Fruit fly (Drosophila melanogaster) whole organism, prepupa: Measurements from ENCODE around the gene Max.

ENCODE experiments used
- CG10631 ChIP-seq: fragments of 200-800 bp; sonication (Bioruptor generic); optimal IDR thresholded peaks from 2 replicates; lab custom pipeline; 2016; ENCODE audit warnings: missing biosample characterization, missing genetic modification characterization
- CG10669 ChIP-seq: fragments of 200-800 bp; sonication (Bioruptor generic); optimal IDR thresholded peaks from 3 replicates; lab custom pipeline; 2018; ENCODE audit warnings: missing biosample characterization, mild to moderate bottlenecking, missing genetic modification characterization, moderate library complexity
- CG11294 ChIP-seq: fragments of 200-800 bp; sonication (Bioruptor generic); IDR thresholded peaks from 2 replicates; pipeline ENCODE4 v1.3.6; 2022; ENCODE audit warnings: missing biosample characterization, missing genetic modification characterization
- CG11762 ChIP-seq: fragments of 200-800 bp; sonication (Bioruptor generic); optimal IDR thresholded peaks from 3 replicates; lab custom pipeline; 2016; ENCODE audit warnings: missing biosample characterization, missing genetic modification characterization; ENCODE audit not compliant: insufficient read depth
- CG15336 ChIP-seq: fragments of 200-800 bp; sonication (Bioruptor generic); IDR thresholded peaks from 2 replicates; pipeline ENCODE4 v1.3.6; 2022; ENCODE audit warnings: missing biosample characterization, missing genetic modification characterization
- CG1621 ChIP-seq: fragments of 200-800 bp; sonication (Bioruptor generic); optimal IDR thresholded peaks from 3 replicates; lab custom pipeline; 2018; ENCODE audit warnings: missing biosample characterization, mild to moderate bottlenecking, missing genetic modification characterization
- CG16779 ChIP-seq: fragments of 200-800 bp; sonication (Bioruptor generic); optimal IDR thresholded peaks from 3 replicates; lab custom pipeline; 2017; ENCODE audit warnings: missing biosample characterization, mild to moderate bottlenecking, missing genetic modification characterization
- CG31627 ChIP-seq: fragments of 200-800 bp; sonication (Bioruptor generic); optimal IDR thresholded peaks from 3 replicates; lab custom pipeline; 2016; ENCODE audit warnings: missing biosample characterization, missing genetic modification characterization
- CG32006 ChIP-seq: fragments of 200-800 bp; sonication (Bioruptor generic); optimal IDR thresholded peaks from 3 replicates; lab custom pipeline; 2017; ENCODE audit warnings: missing biosample characterization, mild to moderate bottlenecking, missing genetic modification characterization
- CG34406 ChIP-seq: fragments of 200-800 bp; sonication (Bioruptor generic); optimal IDR thresholded peaks from 3 replicates; lab custom pipeline; 2016; ENCODE audit warnings: missing biosample characterization, missing genetic modification characterization
- CG3919 ChIP-seq: fragments of 200-800 bp; sonication (Bioruptor generic); optimal IDR thresholded peaks from 3 replicates; lab custom pipeline; 2016; ENCODE audit warnings: missing biosample characterization, missing genetic modification characterization
- CG4318 ChIP-seq: fragments of 200-800 bp; sonication (Bioruptor generic); optimal IDR thresholded peaks from 3 replicates; lab custom pipeline; 2017; ENCODE audit warnings: missing biosample characterization, mild to moderate bottlenecking, missing genetic modification characterization
- CG6163 ChIP-seq: fragments of 200-800 bp; sonication (Bioruptor generic); IDR thresholded peaks from 3 replicates; pipeline ENCODE4 v1.3.6; 2022; ENCODE audit warnings: missing biosample characterization, missing genetic modification characterization
- CG6276 ChIP-seq: fragments of 200-800 bp; sonication (Bioruptor generic); optimal IDR thresholded peaks from 2 replicates; lab custom pipeline; 2017; ENCODE audit warnings: missing biosample characterization, mild to moderate bottlenecking, missing genetic modification characterization
- CG6792 ChIP-seq: fragments of 200-800 bp; sonication (Bioruptor generic); optimal IDR thresholded peaks from 3 replicates; lab custom pipeline; 2016; ENCODE audit warnings: missing biosample characterization, missing genetic modification characterization
- CG6808 ChIP-seq: fragments of 200-800 bp; sonication (Bioruptor generic); optimal IDR thresholded peaks from 3 replicates; lab custom pipeline; 2017; ENCODE audit warnings: missing biosample characterization, missing genetic modification characterization, mild to moderate bottlenecking, moderate library complexity, missing genetic modification reagents
- CG7368 ChIP-seq: fragments of 200-800 bp; sonication (Bioruptor generic); optimal IDR thresholded peaks from 3 replicates; lab custom pipeline; 2016; ENCODE audit warnings: missing biosample characterization, missing genetic modification characterization
- CG8119 ChIP-seq: fragments of 200-800 bp; sonication (Bioruptor generic); IDR thresholded peaks from 3 replicates; pipeline ENCODE4 v1.3.6; 2022; ENCODE audit warnings: missing biosample characterization, missing genetic modification characterization
- CG8632 ChIP-seq: fragments of 200-800 bp; sonication (Bioruptor generic); optimal IDR thresholded peaks from 3 replicates; lab custom pipeline; 2016; ENCODE audit warnings: missing biosample characterization, missing genetic modification characterization
- Eip75B ChIP-seq: fragments of 200-800 bp; sonication (Bioruptor generic); optimal IDR thresholded peaks from 3 replicates; lab custom pipeline; 2016; ENCODE audit warnings: missing biosample characterization, missing genetic modification characterization
- Eip78C ChIP-seq: fragments of 200-800 bp; sonication (Bioruptor generic); peaks from one replicate; lab custom pipeline; 2016; ENCODE audit warnings: missing biosample characterization, missing genetic modification characterization
- Eip93F ChIP-seq: fragments of 200-800 bp; sonication (Bioruptor generic); optimal IDR thresholded peaks from 2 replicates; lab custom pipeline; 2016; ENCODE audit warnings: missing biosample characterization, mild to moderate bottlenecking, missing genetic modification characterization
- Ets96B ChIP-seq: fragments of 200-800 bp; optimal IDR thresholded peaks from 2 replicates; lab custom pipeline; 2019; ENCODE audit warnings: missing biosample characterization, mild to moderate bottlenecking, missing genetic modification characterization, moderate library complexity
- Gug ChIP-seq: fragments of 200-800 bp; sonication (Bioruptor generic); IDR thresholded peaks from 2 replicates; pipeline ENCODE4 v1.3.6; 2022; ENCODE audit warnings: missing biosample characterization, missing genetic modification characterization
- Hr4 ChIP-seq: fragments of 200-800 bp; sonication (Bioruptor generic); optimal IDR thresholded peaks from 3 replicates; lab custom pipeline; 2016; ENCODE audit warnings: missing biosample characterization, missing genetic modification characterization
- Lpt ChIP-seq: fragments of 200-800 bp; sonication (Bioruptor generic); optimal IDR thresholded peaks from 3 replicates; lab custom pipeline; 2016; ENCODE audit warnings: missing biosample characterization, missing genetic modification characterization
- Met ChIP-seq: fragments of 200-800 bp; sonication (Bioruptor generic); optimal IDR thresholded peaks from 3 replicates; lab custom pipeline; 2016; ENCODE audit warnings: missing biosample characterization, missing genetic modification characterization
- OdsH ChIP-seq: fragments of 200-800 bp; sonication (Bioruptor generic); optimal IDR thresholded peaks from 3 replicates; lab custom pipeline; 2016; ENCODE audit warnings: missing biosample characterization, missing genetic modification characterization
- Smox ChIP-seq: fragments of 200-800 bp; sonication (Bioruptor generic); optimal IDR thresholded peaks from 3 replicates; lab custom pipeline; 2016; ENCODE audit warnings: missing biosample characterization, missing genetic modification characterization
- Sox102F ChIP-seq: fragments of 200-800 bp; sonication (Bioruptor generic); optimal IDR thresholded peaks from 2 replicates; lab custom pipeline; 2016; ENCODE audit warnings: missing biosample characterization, mild to moderate bottlenecking, missing genetic modification characterization
- achi ChIP-seq: fragments of 200-800 bp; sonication (Bioruptor generic); optimal IDR thresholded peaks from 3 replicates; lab custom pipeline; 2016; ENCODE audit warnings: missing biosample characterization, missing genetic modification characterization
- acj6 ChIP-seq: fragments of 200-800 bp; sonication (Bioruptor generic); optimal IDR thresholded peaks from 3 replicates; lab custom pipeline; 2016; ENCODE audit warnings: missing biosample characterization, missing genetic modification characterization
- cyc ChIP-seq: fragments of 200-800 bp; sonication (Bioruptor generic); optimal IDR thresholded peaks from 3 replicates; lab custom pipeline; 2016; ENCODE audit warnings: missing biosample characterization, missing genetic modification characterization
- dac ChIP-seq: fragments of 200-800 bp; sonication (Bioruptor generic); optimal IDR thresholded peaks from 2 replicates; lab custom pipeline; 2017; ENCODE audit warnings: missing biosample characterization, mild to moderate bottlenecking, missing genetic modification characterization
- eg ChIP-seq: fragments of 200-800 bp; sonication (Bioruptor generic); IDR thresholded peaks from 3 replicates; pipeline ENCODE4 v1.3.6; 2022; ENCODE audit warnings: missing biosample characterization, missing genetic modification characterization
- esn ChIP-seq: fragments of 200-800 bp; sonication (Bioruptor generic); optimal IDR thresholded peaks from 2 replicates; lab custom pipeline; 2016; ENCODE audit warnings: missing biosample characterization, mild to moderate bottlenecking, missing genetic modification characterization, moderate library complexity
- fd59A ChIP-seq: fragments of 200-800 bp; sonication (Bioruptor generic); optimal IDR thresholded peaks from 2 replicates; lab custom pipeline; 2017; ENCODE audit warnings: missing biosample characterization, mild to moderate bottlenecking, missing genetic modification characterization, missing genetic modification reagents
- fd85E ChIP-seq: fragments of 200-800 bp; sonication (Bioruptor generic); optimal IDR thresholded peaks from 3 replicates; lab custom pipeline; 2016; ENCODE audit warnings: missing biosample characterization, missing genetic modification characterization
- lz ChIP-seq: fragments of 200-800 bp; sonication (Bioruptor generic); optimal IDR thresholded peaks from 3 replicates; lab custom pipeline; 2016; ENCODE audit warnings: missing biosample characterization, missing genetic modification characterization
- net ChIP-seq: fragments of 200-800 bp; sonication (Bioruptor generic); optimal IDR thresholded peaks from 3 replicates; lab custom pipeline; 2016; ENCODE audit warnings: missing biosample characterization, missing genetic modification characterization
- pdm3 ChIP-seq: fragments of 200-800 bp; sonication (Bioruptor generic); optimal IDR thresholded peaks from 3 replicates; lab custom pipeline; 2016; ENCODE audit warnings: missing biosample characterization, missing genetic modification characterization
- salr ChIP-seq, 2 experiments: fragments of 200-800 bp; sonication (Bioruptor generic); optimal IDR thresholded peaks; 3 replicates each; lab custom pipeline; 2016 to 2018; ENCODE audit warnings: missing biosample characterization in 2 of 2, missing genetic modification characterization in 2 of 2, mild to moderate bottlenecking in 1 of 2
- spab ChIP-seq: fragments of 200-800 bp; sonication (Bioruptor generic); optimal IDR thresholded peaks from 2 replicates; lab custom pipeline; 2017; ENCODE audit warnings: missing biosample characterization, mild to moderate bottlenecking, missing genetic modification characterization, missing genetic modification reagents
- ss ChIP-seq, 2 experiments: fragments of 200-800 bp; sonication (Bioruptor generic); optimal IDR thresholded peaks; 2 replicates in 1 of 2; 3 replicates in 1 of 2; lab custom pipeline; 2017 to 2018; ENCODE audit warnings: mild to moderate bottlenecking in 2 of 2, missing biosample characterization in 2 of 2, missing genetic modification characterization in 2 of 2, moderate library complexity in 1 of 2
- svp ChIP-seq: fragments of 200-800 bp; sonication (Bioruptor generic); peaks from one replicate; lab custom pipeline; 2016; ENCODE audit warnings: missing biosample characterization, missing genetic modification characterization

The Max gene

dm6 chr3L:19234922-19235702 is 28.9 kb downstream of the Max start, which contains the start of gene fz2:
fz2 (minus strand) TSS chr3L:19235373.
- 0 out of 3 replicates have a peak, but pooled peaks have one; percentile 15 for TF ChIP-seq CG6163
- TF ChIP-seq eg = 0 out of 3 replicates have a peak, but pooled peaks have one; percentile 8
- no peak for TF ChIP-seq net (GFP tag; lab: Kevin White, UChicago)
- TF ChIP-seq Sox102F (GFP tag; lab: Kevin White, UChicago) = no peak
- TF ChIP-seq lz = no peak
- TF ChIP-seq CG8119 = peak; percentile 25; the same call in 1 of the 3 replicates
- TF ChIP-seq Eip78C = peak; percentile 7

- peak; percentile 60 for TF ChIP-seq Lpt (GFP tag; lab: Kevin White, UChicago)
- TF ChIP-seq CG6276 (GFP tag; lab: Kevin White, UChicago) = peak; percentile 85
- TF ChIP-seq Eip93F (GFP tag; lab: Kevin White, UChicago) = no peak
- no peak for TF ChIP-seq CG8632
- peak; percentile 50 for TF ChIP-seq CG16779 (tag; lab: Kevin White, UChicago)
- no peak for TF ChIP-seq Smox (GFP tag; lab: Kevin White, UChicago)
- no peak for TF ChIP-seq lz
- TF ChIP-seq eg = peak; percentile 93
- TF ChIP-seq CG6808 (GFP tag; lab: Kevin White, UChicago) = peak; percentile 53
- no peak for TF ChIP-seq fd85E (GFP tag; lab: Kevin White, UChicago)
- no peak for TF ChIP-seq spab (GFP tag; lab: Kevin White, UChicago)
- peak; percentile 15 for TF ChIP-seq esn (GFP tag; lab: Kevin White, UChicago)
- TF ChIP-seq CG6163 = peak; percentile 83
- TF ChIP-seq CG34406 = no peak
- peak; percentile 16 for TF ChIP-seq Ets96B (tag; lab: Kevin White, UChicago)
- peak; percentile 71 for TF ChIP-seq CG15336 (GFP tag; lab: Robert Waterston, UW)
- TF ChIP-seq dac (GFP tag; lab: Kevin White, UChicago) = peak; percentile 54
- 0 out of 2 replicates have a peak, but pooled peaks have one; percentile 19 for TF ChIP-seq Gug
- peak; percentile 47 for TF ChIP-seq net (GFP tag; lab: Kevin White, UChicago)
- no peak for TF ChIP-seq cyc (GFP tag; lab: Kevin White, UChicago)
- TF ChIP-seq CG7368 = no peak
- TF ChIP-seq Hr4 (GFP tag; lab: Kevin White, UChicago) = peak; percentile 59
- TF ChIP-seq Met (GFP tag; lab: Kevin White, UChicago) = no peak
- no peak for TF ChIP-seq OdsH (GFP tag; lab: Kevin White, UChicago)
- peak; percentile 32 to 52 for TF ChIP-seq ss (GFP tag; optimal IDR thresholded peaks at IDR 0.05; lab: Kevin White, UChicago)
- no peak for TF ChIP-seq CG11762
- peak; percentile 16 for TF ChIP-seq CG10669
- peak; percentile 38 for TF ChIP-seq CG4318
- peak; percentile 7 for TF ChIP-seq achi
- peak; percentile 82 for TF ChIP-seq CG32006 (GFP tag; lab: Kevin White, UChicago)
- no peak for TF ChIP-seq CG6792 (GFP tag; lab: Kevin White, UChicago)
- TF ChIP-seq CG11294 = peak; percentile 20; the same call in 1 of the 2 replicates
- TF ChIP-seq CG3919 = peak; percentile 9
- TF ChIP-seq CG1621 = peak; percentile 34
- peak in 1 of 2 experiments; percentile 77 for TF ChIP-seq salr (GFP tag; optimal IDR thresholded peaks at IDR 0.05; lab: Kevin White, UChicago)
- TF ChIP-seq Eip78C = peak; percentile 83
- TF ChIP-seq svp (GFP tag; lab: Kevin White, UChicago) = peak; percentile 52
- peak; percentile 12 for TF ChIP-seq pdm3 (GFP tag; lab: Kevin White, UChicago)
- no peak for TF ChIP-seq fd59A
- TF ChIP-seq CG10631 (GFP tag; lab: Kevin White, UChicago) = peak; percentile 27
- TF ChIP-seq Eip75B = no peak
- TF ChIP-seq CG31627 (GFP tag; lab: Kevin White, UChicago) = no peak
- no peak for TF ChIP-seq acj6
Measured at dm6 chr3L:19233798-19234781, 29.9 kb downstream of the Max start.
